Worm (Caenorhabditis elegans) whole organism, midembryonic: ENCODE results near the gene top-3.

Experiments used
- cog-1 ChIP-seq: sonication (generic microtip); optimal IDR thresholded peaks from 2 replicates; lab custom pipeline; 2016; ENCODE audit warnings: missing genetic modification characterization, missing compliant biosample characterization
- flt-1 ChIP-seq: fragments of 200-800 bp; sonication (Bioruptor generic); IDR thresholded peaks from 2 replicates; pipeline ENCODE4 v1.3.6; 2022; ENCODE audit warnings: missing genetic modification characterization, missing compliant biosample characterization
- klf-2 ChIP-seq: fragments of 200-800 bp; sonication (Bioruptor generic); conservative IDR thresholded peaks from 2 replicates; pipeline ENCODE4 v1.3.6; 2022; ENCODE audit warnings: missing genetic modification reagents, missing genetic modification characterization, missing compliant biosample characterization
- med-1 ChIP-seq: sonication (generic microtip); optimal IDR thresholded peaks from 2 replicates; lab custom pipeline; 2017; ENCODE audit warnings: missing genetic modification characterization, mild to moderate bottlenecking, missing compliant biosample characterization, antibody characterized with exemption, missing genetic modification reagents; ENCODE audit not compliant: insufficient read depth
- ref-1 ChIP-seq: fragments of 200-800 bp; sonication (Bioruptor generic); conservative IDR thresholded peaks from 2 replicates; pipeline ENCODE4 v1.3.6; 2022; ENCODE audit warnings: missing genetic modification reagents, missing genetic modification characterization, missing compliant biosample characterization
- tab-1 ChIP-seq: fragments of 200-800 bp; sonication (Bioruptor generic); IDR thresholded peaks from 2 replicates; pipeline ENCODE4 v1.3.6; 2022; ENCODE audit warnings: missing genetic modification characterization, missing compliant biosample characterization

ce11 chrIII:11951111-11951510 lies 8.9 kb downstream of the top-3 start:
- TF ChIP-seq klf-2 (GFP tag; lab: Robert Waterston, UW) (no peak), med-1 (no peak), ref-1 (GFP tag; lab: Robert Waterston, UW) (no peak), flt-1 (no peak), cog-1 (tag; lab: Kevin White, UChicago) (no peak), tab-1 (GFP tag; lab: Robert Waterston, UW) (no peak)
